Fruit fly (Drosophila melanogaster) whole organism, wandering third instar larva: ENCODE data around the gene bor.

Experiments used
- CrebA ChIP-seq: fragments of 200-800 bp; sonication (Bioruptor generic); optimal IDR thresholded peaks from 2 replicates; lab custom pipeline; 2016; ENCODE audit warnings: missing biosample characterization, mild to moderate bottlenecking, missing genetic modification characterization, borderline replicate concordance
- Dif ChIP-seq: fragments of 200-275, 200-300 bp; sonication (Bioruptor generic); optimal IDR thresholded peaks from 2 replicates; lab custom pipeline; 2018; ENCODE audit warnings: missing biosample characterization, missing genetic modification characterization; ENCODE audit not compliant: partially characterized antibody
- HLH106 ChIP-seq: fragments of 200-800 bp; optimal IDR thresholded peaks from 3 replicates; lab custom pipeline; 2019; ENCODE audit warnings: missing biosample characterization, mild to moderate bottlenecking, missing genetic modification characterization, moderate library complexity
- Hnf4 ChIP-seq: fragments of 200-800 bp; sonication (Bioruptor generic); optimal IDR thresholded peaks from 2 replicates; lab custom pipeline; 2016; ENCODE audit warnings: missing biosample characterization, mild to moderate bottlenecking, missing genetic modification characterization
- Hr78 ChIP-seq: fragments of >200 bp; optimal IDR thresholded peaks from 2 replicates; lab custom pipeline; 2017; ENCODE audit warnings: missing biosample characterization, missing genetic modification characterization
- Hr83 ChIP-seq: fragments of 200-300 bp; sonication (Bioruptor generic); optimal IDR thresholded peaks from 2 replicates; lab custom pipeline; 2016; ENCODE audit warnings: missing biosample characterization, mild to moderate bottlenecking, missing genetic modification characterization, moderate library complexity; ENCODE audit not compliant: poor library complexity, severe bottlenecking
- Jra ChIP-seq: sonication (Bioruptor generic); optimal IDR thresholded peaks from 2 replicates; lab custom pipeline; 2016; ENCODE audit warnings: missing biosample characterization, missing genetic modification characterization
- Mio ChIP-seq: sonication (Bioruptor generic); optimal IDR thresholded peaks from 2 replicates; lab custom pipeline; 2016; ENCODE audit warnings: missing biosample characterization, missing genetic modification characterization
- Myc ChIP-seq: fragments of >200 bp; optimal IDR thresholded peaks from 2 replicates; lab custom pipeline; 2017
- N ChIP-seq: fragments of >200 bp; optimal IDR thresholded peaks from 2 replicates; lab custom pipeline; 2018; ENCODE audit warnings: missing biosample characterization, missing external identifiers, missing genetic modification characterization
- OdsH ChIP-seq: fragments of 200-800 bp; sonication (Bioruptor generic); optimal IDR thresholded peaks from 2 replicates; lab custom pipeline; 2016; ENCODE audit warnings: missing biosample characterization, mild to moderate bottlenecking, missing genetic modification characterization
- Rel ChIP-seq, 2 experiments: fragments of 200-800 bp; sonication (Bioruptor generic) in 1 of 2; optimal IDR thresholded peaks; 2 replicates in 1 of 2; 3 replicates in 1 of 2; lab custom pipeline; 2016 to 2019; ENCODE audit warnings: mild to moderate bottlenecking in 2 of 2, missing biosample characterization in 2 of 2, missing genetic modification characterization in 2 of 2, moderate library complexity in 1 of 2
- Sp1 ChIP-seq: fragments of 200-800 bp; sonication (Bioruptor generic); optimal IDR thresholded peaks from 3 replicates; lab custom pipeline; 2019; ENCODE audit warnings: missing biosample characterization, mild to moderate bottlenecking, missing genetic modification characterization, moderate library complexity
- Vsx2 ChIP-seq: fragments of 200-300, 225-300 bp; sonication (Bioruptor generic); optimal IDR thresholded peaks from 2 replicates; lab custom pipeline; 2018; ENCODE audit warnings: missing biosample characterization, missing genetic modification characterization; ENCODE audit not compliant: partially characterized antibody
- br ChIP-seq: fragments of 200-800 bp; sonication (Bioruptor generic); optimal IDR thresholded peaks from 2 replicates; lab custom pipeline; 2016; ENCODE audit warnings: missing biosample characterization, missing genetic modification characterization
- brk ChIP-seq: fragments of 200-800 bp; sonication (Bioruptor generic); optimal IDR thresholded peaks from 2 replicates; lab custom pipeline; 2016; ENCODE audit warnings: missing biosample characterization, mild to moderate bottlenecking, missing genetic modification characterization
- dmrt93B ChIP-seq: fragments of 200-800 bp; sonication (Bioruptor generic); optimal IDR thresholded peaks from 2 replicates; lab custom pipeline; 2018; ENCODE audit warnings: missing biosample characterization, mild to moderate bottlenecking, missing genetic modification characterization
- dsf ChIP-seq: sonication (Bioruptor generic); optimal IDR thresholded peaks from 2 replicates; lab custom pipeline; 2016; ENCODE audit warnings: missing biosample characterization, missing genetic modification characterization, borderline replicate concordance
- ey ChIP-seq: fragments of 200-800 bp; sonication (Bioruptor generic); optimal IDR thresholded peaks from 2 replicates; lab custom pipeline; 2016; ENCODE audit warnings: missing biosample characterization, missing genetic modification characterization
- fru ChIP-seq: fragments of 200-800 bp; sonication (Bioruptor generic); optimal IDR thresholded peaks from 3 replicates; lab custom pipeline; 2016; ENCODE audit warnings: missing biosample characterization, mild to moderate bottlenecking, missing genetic modification characterization
- h ChIP-seq: fragments of 200-800 bp; sonication (Bioruptor generic); optimal IDR thresholded peaks from 3 replicates; lab custom pipeline; 2016; ENCODE audit warnings: missing biosample characterization, mild to moderate bottlenecking, missing genetic modification characterization
- jim ChIP-seq: fragments of 175-275, 200-325 bp; sonication (Bioruptor generic); optimal IDR thresholded peaks from 2 replicates; lab custom pipeline; 2016; ENCODE audit warnings: missing biosample characterization, mild to moderate bottlenecking, missing genetic modification characterization
- pan ChIP-seq: fragments of >200 bp; optimal IDR thresholded peaks from 2 replicates; lab custom pipeline; 2017
- psq ChIP-seq: fragments of 200-800 bp; sonication (Bioruptor generic); optimal IDR thresholded peaks from 3 replicates; lab custom pipeline; 2017; ENCODE audit warnings: missing biosample characterization, mild to moderate bottlenecking, missing genetic modification characterization, moderate library complexity
- rgr ChIP-seq: fragments of 200-800 bp; sonication (Bioruptor generic); optimal IDR thresholded peaks from 3 replicates; lab custom pipeline; 2016; ENCODE audit warnings: missing biosample characterization, mild to moderate bottlenecking, missing genetic modification characterization
- sage ChIP-seq: fragments of 200-800 bp; sonication (Bioruptor generic); optimal IDR thresholded peaks from 2 replicates; lab custom pipeline; 2016; ENCODE audit warnings: missing biosample characterization, mild to moderate bottlenecking, missing genetic modification characterization
- sv ChIP-seq: fragments of 200-800 bp; sonication (Bioruptor generic); optimal IDR thresholded peaks from 3 replicates; lab custom pipeline; 2016; ENCODE audit warnings: missing biosample characterization, missing genetic modification characterization
- tai ChIP-seq: sonication (Bioruptor generic); optimal IDR thresholded peaks from 2 replicates; lab custom pipeline; 2016; ENCODE audit warnings: missing biosample characterization, missing genetic modification characterization
- usp ChIP-seq: fragments of >200 bp; optimal IDR thresholded peaks from 2 replicates; lab custom pipeline; 2017; ENCODE audit warnings: missing biosample characterization, missing genetic modification characterization
- woc ChIP-seq: sonication (Bioruptor generic); optimal IDR thresholded peaks from 2 replicates; lab custom pipeline; 2016; ENCODE audit warnings: missing biosample characterization, mild to moderate bottlenecking, missing genetic modification characterization

The bor gene

DNA sequence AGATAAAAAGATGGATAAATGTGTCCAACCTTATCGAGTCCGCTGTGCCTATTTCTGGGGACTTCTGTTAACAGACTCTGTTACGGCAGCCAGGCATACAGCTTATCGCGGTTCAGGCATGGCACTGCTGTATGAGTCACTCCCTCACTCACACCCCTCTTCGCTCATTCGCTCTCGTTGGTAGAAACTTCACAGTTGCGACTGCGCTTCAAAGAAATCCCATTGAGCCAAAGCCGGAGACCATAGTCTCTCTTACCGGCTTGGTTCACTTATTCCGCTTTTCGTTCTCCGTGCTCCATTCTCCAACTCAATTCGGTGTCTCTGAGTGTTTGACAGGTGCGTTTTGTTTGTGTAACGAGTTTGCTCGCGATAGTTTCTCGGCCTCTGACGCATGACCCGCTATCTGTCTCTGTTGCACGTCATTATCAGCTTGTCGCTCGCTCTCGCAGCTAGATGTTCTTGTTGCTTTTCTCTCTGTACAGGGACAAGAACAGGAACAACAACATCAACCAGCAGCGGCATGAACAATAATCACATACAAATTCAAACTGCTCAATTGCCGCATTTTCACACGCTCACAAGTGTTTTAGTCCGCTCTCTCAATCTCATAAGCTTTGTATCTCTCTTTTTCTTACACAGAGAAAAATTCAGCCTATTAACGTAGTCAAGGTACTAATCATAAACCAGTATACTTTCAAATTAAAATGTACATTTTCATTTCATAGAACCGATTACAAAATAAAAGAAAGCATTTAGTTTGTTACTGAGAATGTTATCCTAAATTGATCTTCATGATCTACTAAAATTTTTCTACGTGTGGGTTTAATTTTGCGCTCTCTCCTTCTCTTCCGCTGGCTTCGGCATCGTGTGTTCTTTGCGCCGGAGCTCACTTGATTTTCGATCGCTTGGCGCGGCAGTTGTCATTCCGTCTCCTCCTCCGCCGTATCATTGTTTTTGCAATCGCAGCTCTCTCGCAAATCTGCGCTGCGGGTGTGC, 16.4 kb upstream of the bor start (continued):
- peak; percentile 99 for TF ChIP-seq Hnf4 (GFP tag; lab: Kevin White, UChicago)
- TF ChIP-seq sv (GFP tag; lab: Kevin White, UChicago), result peak; percentile 99
- TF ChIP-seq Sp1, result peak; percentile 100
- peak; percentile 98 for TF ChIP-seq dsf (GFP tag; lab: Kevin White, UChicago)
- peak; percentile 99 for TF ChIP-seq brk (GFP tag; lab: Kevin White, UChicago)
- peak; percentile 99 for TF ChIP-seq HLH106 (tag; lab: Kevin White, UChicago)
- peak; percentile 99 for TF ChIP-seq woc (GFP tag; lab: Kevin White, UChicago)
- peak; percentile 61 for TF ChIP-seq Hr83 (GFP tag; lab: Kevin White, UChicago)
- no peak for TF ChIP-seq usp (GFP tag; lab: Kevin White, UChicago)
- TF ChIP-seq Jra (GFP tag; lab: Kevin White, UChicago), result peak; percentile 99
- TF ChIP-seq rgr, result peak; percentile 100
- TF ChIP-seq, all 38 proteins: peak for 31

DNA sequence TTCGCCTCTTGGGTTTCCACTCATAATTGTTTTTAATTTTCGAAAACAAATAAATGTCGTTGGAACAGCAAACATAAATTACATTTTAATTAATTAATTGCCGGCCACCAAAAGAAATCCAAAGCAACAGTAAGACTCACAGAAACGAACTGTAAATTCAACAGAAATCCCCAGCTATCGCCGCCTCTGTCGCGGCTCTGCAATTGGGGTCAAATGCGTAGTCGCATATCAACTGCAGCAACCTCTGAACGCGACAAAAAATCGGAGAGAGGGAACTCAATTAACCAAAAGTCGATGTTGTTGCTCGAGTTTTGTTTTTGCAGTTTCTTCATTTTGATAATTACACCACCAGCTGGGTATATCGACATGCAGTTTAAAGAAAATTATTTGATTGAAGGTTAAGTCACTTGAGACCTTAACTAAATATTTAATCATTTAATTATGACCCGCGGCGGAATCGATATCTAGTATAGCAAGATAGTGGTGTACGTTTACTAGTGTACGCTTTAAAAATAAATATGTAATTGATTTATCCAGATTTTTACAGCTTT, 15.5 kb upstream of the bor start:
- TF ChIP-seq psq (GFP tag; lab: Kevin White, UChicago) (no peak), Myc (lab: Kevin White, UChicago) (no peak), Rel (GFP tag; optimal IDR thresholded peaks at IDR 0.05; lab: Kevin White, UChicago) (no peak), Rel (tag; optimal IDR thresholded peaks at IDR 0.05; lab: Kevin White, UChicago) (no peak), Hr78 (GFP tag; lab: Kevin White, UChicago) (no peak), Hr83 (GFP tag; lab: Kevin White, UChicago) (no peak), sage (GFP tag; lab: Kevin White, UChicago) (no peak), usp (GFP tag; lab: Kevin White, UChicago) (no peak), Hnf4 (GFP tag; lab: Kevin White, UChicago) (no peak), tai (GFP tag; lab: Kevin White, UChicago) (no peak), br (GFP tag; lab: Kevin White, UChicago) (no peak), dmrt93B (no peak)

- no peak for TF ChIP-seq dsf (GFP tag; lab: Kevin White, UChicago)
- TF ChIP-seq h (GFP tag; lab: Kevin White, UChicago), result no peak
Observed at dm6 chr3R:16277543-16277942, 13.6 kb upstream of the bor start.

DNA sequence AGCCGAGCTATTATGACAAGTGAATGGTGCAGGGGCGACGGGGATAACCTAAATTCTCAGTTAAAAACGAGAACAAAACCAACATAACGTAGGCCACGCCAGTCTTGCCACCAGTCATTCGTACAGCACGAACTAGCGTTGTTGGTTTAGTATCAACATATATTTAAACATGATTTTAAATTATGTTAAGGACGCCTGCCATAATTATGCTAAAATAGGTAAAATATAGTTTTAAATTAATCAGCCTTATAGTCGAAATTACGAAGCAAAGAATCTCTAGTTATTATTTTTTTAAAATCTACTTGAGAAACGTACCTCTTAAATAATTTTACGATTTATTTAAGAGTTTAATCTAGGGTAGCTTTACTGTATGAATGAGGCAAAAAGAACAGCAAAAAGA, 13.1 kb upstream of the bor start:
- TF ChIP-seq ey (GFP tag; lab: Kevin White, UChicago) (no peak), usp (GFP tag; lab: Kevin White, UChicago) (no peak), tai (GFP tag; lab: Kevin White, UChicago) (no peak), fru (GFP tag; lab: Kevin White, UChicago) (no peak), pan (lab: Kevin White, UChicago) (no peak), jim (GFP tag; lab: Kevin White, UChicago) (no peak), Sp1 (no peak), Hnf4 (GFP tag; lab: Kevin White, UChicago) (no peak), Mio (GFP tag; lab: Kevin White, UChicago) (no peak), Dif (GFP tag; lab: Kevin White, UChicago) (no peak), CrebA (GFP tag; lab: Kevin White, UChicago) (no peak), Rel (GFP tag; optimal IDR thresholded peaks at IDR 0.05; lab: Kevin White, UChicago) (no peak), Rel (tag; optimal IDR thresholded peaks at IDR 0.05; lab: Kevin White, UChicago) (no peak), Vsx2 (GFP tag; lab: Kevin White, UChicago) (no peak), woc (GFP tag; lab: Kevin White, UChicago) (no peak), OdsH (GFP tag; lab: Kevin White, UChicago) (no peak), N (no peak), psq (GFP tag; lab: Kevin White, UChicago) (no peak)
